Fruit fly (Drosophila melanogaster) whole organism, embryonic: Measurements from ENCODE around the gene me31B.
A peak's percentile ranks its signal among the peaks of the same experiment; 100 is the strongest.

Experiments used
- Bgb ChIP-seq: fragments of 200-800 bp; sonication (Bioruptor generic); IDR thresholded peaks from 2 replicates; pipeline ENCODE4 v1.3.6; 2022; ENCODE audit warnings: missing biosample characterization, missing genetic modification characterization; ENCODE audit not compliant: partially characterized antibody
- CG1024 ChIP-seq: fragments of 200-800 bp; sonication (Bioruptor generic); IDR thresholded peaks from 2 replicates; pipeline ENCODE4 v1.3.6; 2022; ENCODE audit warnings: missing biosample characterization, missing genetic modification characterization
- CG12071 ChIP-seq: fragments of 200-800 bp; sonication (Bioruptor generic); optimal IDR thresholded peaks from 3 replicates; lab custom pipeline; 2018; ENCODE audit warnings: missing biosample characterization, mild to moderate bottlenecking, missing genetic modification characterization
- CG12236 ChIP-seq: fragments of 200-800 bp; sonication (Bioruptor generic); optimal IDR thresholded peaks from 2 replicates; lab custom pipeline; 2016; ENCODE audit warnings: missing biosample characterization, missing genetic modification characterization
- CG13424 ChIP-seq: fragments of 200-800 bp; sonication (Bioruptor generic); optimal IDR thresholded peaks from 2 replicates; lab custom pipeline; 2019; ENCODE audit warnings: missing biosample characterization, mild to moderate bottlenecking, missing genetic modification characterization, moderate library complexity
- CG14710 ChIP-seq: fragments of 200-800 bp; sonication (Bioruptor generic); optimal IDR thresholded peaks from 3 replicates; lab custom pipeline; 2019; ENCODE audit warnings: missing biosample characterization, mild to moderate bottlenecking, missing genetic modification characterization, moderate library complexity
- CG14860 ChIP-seq: fragments of 200-800 bp; sonication (Bioruptor generic); IDR thresholded peaks from 3 replicates; pipeline ENCODE4 v1.3.6; 2022; ENCODE audit warnings: missing biosample characterization, missing genetic modification characterization; ENCODE audit not compliant: partially characterized antibody
- CG16813 ChIP-seq: fragments of 200-800 bp; sonication (Bioruptor generic); IDR thresholded peaks from 3 replicates; pipeline ENCODE4 v1.3.6; 2022; ENCODE audit warnings: missing biosample characterization, missing genetic modification characterization; ENCODE audit not compliant: partially characterized antibody
- CG17802 ChIP-seq: fragments of 200-800 bp; sonication (Bioruptor generic); optimal IDR thresholded peaks from 2 replicates; lab custom pipeline; 2018; ENCODE audit warnings: missing biosample characterization, mild to moderate bottlenecking, missing genetic modification characterization, moderate library complexity
- CG1832 ChIP-seq: fragments of 200-800 bp; sonication (Bioruptor generic); optimal IDR thresholded peaks from 2 replicates; lab custom pipeline; 2017; ENCODE audit warnings: missing biosample characterization, mild to moderate bottlenecking, missing genetic modification characterization, inconsistent platforms
- CG30020 ChIP-seq: fragments of 200-800 bp; optimal IDR thresholded peaks from 2 replicates; lab custom pipeline; 2019; ENCODE audit warnings: missing biosample characterization, mild to moderate bottlenecking, missing genetic modification characterization, moderate library complexity
- CG30403 ChIP-seq: fragments of 200-800 bp; sonication (Bioruptor generic); optimal IDR thresholded peaks from 3 replicates; lab custom pipeline; 2016; ENCODE audit warnings: missing biosample characterization, missing genetic modification characterization
- CG34224 ChIP-seq: fragments of 200-800 bp; sonication (Bioruptor generic); IDR thresholded peaks from 3 replicates; pipeline ENCODE4 v1.3.6; 2022; ENCODE audit warnings: missing biosample characterization, missing genetic modification characterization; ENCODE audit not compliant: partially characterized antibody
- CG8290 ChIP-seq, 3 experiments: fragments of 200-800 bp; sonication (Bioruptor generic); optimal IDR thresholded peaks; 2 replicates each; lab custom pipeline; 2016 to 2019; ENCODE audit warnings: missing biosample characterization in 3 of 3, missing genetic modification characterization in 3 of 3, mild to moderate bottlenecking in 2 of 3, moderate library complexity in 1 of 3
- CG8765 ChIP-seq: fragments of 200-800 bp; sonication (Bioruptor generic); IDR thresholded peaks from 2 replicates; pipeline ENCODE4 v1.3.6; 2022; ENCODE audit warnings: missing biosample characterization, missing genetic modification characterization
- Camta ChIP-seq: fragments of 200-800 bp; sonication (Bioruptor generic); optimal IDR thresholded peaks from 2 replicates; lab custom pipeline; 2016; ENCODE audit warnings: missing biosample characterization, missing genetic modification characterization
- Dll ChIP-seq: fragments of 200-800 bp; sonication (Bioruptor generic); IDR thresholded peaks from 4 replicates; pipeline ENCODE4 v1.3.6; 2022; ENCODE audit warnings: missing biosample characterization, missing genetic modification characterization; ENCODE audit not compliant: partially characterized antibody
- Dp ChIP-seq: fragments of 200-800 bp; sonication (Bioruptor generic); optimal IDR thresholded peaks from 2 replicates; lab custom pipeline; 2018; ENCODE audit warnings: missing biosample characterization, mild to moderate bottlenecking, missing genetic modification characterization, moderate library complexity
- Dref ChIP-seq: fragments of 200-800 bp; sonication (Bioruptor generic); IDR thresholded peaks from 2 replicates; pipeline ENCODE4 v1.3.6; 2022; ENCODE audit warnings: missing biosample characterization, missing genetic modification characterization
- Ets97D ChIP-seq: fragments of 200-800 bp; sonication (Bioruptor generic); optimal IDR thresholded peaks from 3 replicates; lab custom pipeline; 2016; ENCODE audit warnings: missing biosample characterization, missing genetic modification characterization
- HLH4C ChIP-seq: fragments of 200-800 bp; sonication (Bioruptor generic); IDR thresholded peaks from 3 replicates; pipeline ENCODE4 v1.3.6; 2022; ENCODE audit warnings: missing biosample characterization, missing genetic modification characterization; ENCODE audit not compliant: partially characterized antibody
- Hr39 ChIP-seq: fragments of >200 bp; optimal IDR thresholded peaks from 2 replicates; lab custom pipeline; 2017
- MBD-R2 ChIP-seq: fragments of 200-800 bp; sonication (Bioruptor generic); IDR thresholded peaks from 2 replicates; pipeline ENCODE4 v1.3.6; 2022; ENCODE audit warnings: missing biosample characterization, missing genetic modification characterization
- Med ChIP-seq: fragments of 200-800 bp; sonication (Bioruptor generic); peaks from one replicate; lab custom pipeline; 2016; ENCODE audit warnings: missing biosample characterization, missing genetic modification characterization, mild to moderate bottlenecking, inconsistent platforms, moderate library complexity
- Opbp ChIP-seq: fragments of 200-800 bp; sonication (Bioruptor generic); IDR thresholded peaks from 3 replicates; pipeline ENCODE4 v1.3.6; 2022; ENCODE audit warnings: missing biosample characterization, missing genetic modification characterization; ENCODE audit not compliant: partially characterized antibody
- Spps ChIP-seq: fragments of 200-800 bp; sonication (Bioruptor generic); optimal IDR thresholded peaks from 2 replicates; lab custom pipeline; 2018; ENCODE audit warnings: missing biosample characterization, mild to moderate bottlenecking, missing genetic modification characterization
- Sry-δ ChIP-seq: fragments of 200-800 bp; sonication (Bioruptor generic); optimal IDR thresholded peaks from 2 replicates; lab custom pipeline; 2016; ENCODE audit warnings: missing biosample characterization, missing genetic modification characterization
- Xbp1 ChIP-seq: fragments of 200-800 bp; sonication (Bioruptor generic); optimal IDR thresholded peaks from 3 replicates; lab custom pipeline; 2016; ENCODE audit warnings: missing biosample characterization, mild to moderate bottlenecking, missing genetic modification characterization
- bbx ChIP-seq: fragments of 200-800 bp; sonication (Bioruptor generic); IDR thresholded peaks from 2 replicates; pipeline ENCODE4 v1.3.6; 2022; ENCODE audit warnings: missing biosample characterization, missing genetic modification characterization; ENCODE audit not compliant: partially characterized antibody
- eyg ChIP-seq: fragments of 200-800 bp; sonication (Bioruptor generic); optimal IDR thresholded peaks from 3 replicates; lab custom pipeline; 2016; ENCODE audit warnings: missing biosample characterization, missing genetic modification characterization
- hbn ChIP-seq: fragments of 200-800 bp; sonication (Bioruptor generic); IDR thresholded peaks from 2 replicates; pipeline ENCODE4 v1.3.6; 2022; ENCODE audit warnings: missing biosample characterization, missing genetic modification characterization; ENCODE audit not compliant: partially characterized antibody
- hkb ChIP-seq, 2 experiments: fragments of 200-800 bp in 1 of 2; fragments of >200 bp in 1 of 2; sonication (Bioruptor generic) in 1 of 2; IDR thresholded peaks in 1 of 2; optimal IDR thresholded peaks in 1 of 2; 2 replicates each; pipeline versions ENCODE4 v1.3.6 to Lab custom; 2017 to 2022; ENCODE audit warnings: missing biosample characterization in 1 of 2, missing genetic modification characterization in 1 of 2
- inv ChIP-seq: fragments of 200-800 bp; sonication (Bioruptor generic); IDR thresholded peaks from 2 replicates; pipeline ENCODE4 v1.3.6; 2022; ENCODE audit warnings: missing biosample characterization, missing genetic modification characterization; ENCODE audit not compliant: partially characterized antibody
- lilli ChIP-seq: fragments of 200-800 bp; sonication (Bioruptor generic); optimal IDR thresholded peaks from 3 replicates; lab custom pipeline; 2016; ENCODE audit warnings: missing biosample characterization, missing genetic modification characterization
- luna ChIP-seq: fragments of 200-800 bp; sonication (Bioruptor generic); optimal IDR thresholded peaks from 2 replicates; lab custom pipeline; 2016; ENCODE audit warnings: missing biosample characterization, missing genetic modification characterization
- mam ChIP-seq: fragments of 200-800 bp; sonication (Bioruptor generic); optimal IDR thresholded peaks from 3 replicates; lab custom pipeline; 2016; ENCODE audit warnings: missing biosample characterization, missing genetic modification characterization
- nmo ChIP-seq: fragments of 200-800 bp; sonication (Bioruptor generic); optimal IDR thresholded peaks from 2 replicates; lab custom pipeline; 2018; ENCODE audit warnings: missing biosample characterization, mild to moderate bottlenecking, missing genetic modification characterization, moderate library complexity
- pnt ChIP-seq: fragments of 200-800 bp; sonication (Bioruptor generic); optimal IDR thresholded peaks from 3 replicates; lab custom pipeline; 2016; ENCODE audit warnings: missing biosample characterization, missing genetic modification characterization
- pzg ChIP-seq: fragments of 200-800 bp; sonication (Bioruptor generic); optimal IDR thresholded peaks from 3 replicates; lab custom pipeline; 2018; ENCODE audit warnings: missing biosample characterization, mild to moderate bottlenecking, missing genetic modification characterization, moderate library complexity
- salm ChIP-seq: fragments of 200-800 bp; sonication (Bioruptor generic); optimal IDR thresholded peaks from 2 replicates; lab custom pipeline; 2018; ENCODE audit warnings: missing biosample characterization, mild to moderate bottlenecking, missing genetic modification characterization
- slbo ChIP-seq: fragments of 200-800 bp; sonication (Bioruptor generic); IDR thresholded peaks from 2 replicates; pipeline ENCODE4 v1.3.6; 2022; ENCODE audit warnings: missing biosample characterization, missing genetic modification characterization
- sna ChIP-seq: fragments of 200-800 bp; sonication (Bioruptor generic); IDR thresholded peaks from 2 replicates; pipeline ENCODE4 v1.3.6; 2022; ENCODE audit warnings: missing biosample characterization, missing genetic modification characterization; ENCODE audit not compliant: partially characterized antibody
- ssp ChIP-seq: fragments of 200-800 bp; sonication (Bioruptor generic); IDR thresholded peaks from 2 replicates; pipeline ENCODE4 v1.3.6; 2022; ENCODE audit warnings: missing biosample characterization, missing genetic modification characterization
- trem ChIP-seq: fragments of 200-800 bp; optimal IDR thresholded peaks from 3 replicates; lab custom pipeline; 2019; ENCODE audit warnings: missing biosample characterization, mild to moderate bottlenecking, missing genetic modification characterization, moderate library complexity
- unc-4 ChIP-seq: fragments of 200-800 bp; sonication (Bioruptor generic); IDR thresholded peaks from 2 replicates; pipeline ENCODE4 v1.3.6; 2022; ENCODE audit warnings: missing biosample characterization, missing genetic modification characterization; ENCODE audit not compliant: partially characterized antibody
- zfh1 ChIP-seq: fragments of 200-800 bp; sonication (Bioruptor generic); IDR thresholded peaks from 3 replicates; pipeline ENCODE4 v1.3.6; 2022; ENCODE audit warnings: missing biosample characterization, missing genetic modification characterization

The me31B gene

dm6 chr2L:10277362-10277761, 38.2 kb downstream of the me31B start (continued):
- TF ChIP-seq Med (GFP tag; lab: Kevin White, UChicago) (peak; percentile 46), pzg (GFP tag; lab: Kevin White, UChicago) (peak; percentile 75), lilli (GFP tag; lab: Kevin White, UChicago) (no peak), Dp (GFP tag; lab: Kevin White, UChicago) (peak; percentile 27), CG13424 (tag; lab: Kevin White, UChicago) (peak; percentile 7), bbx (GFP tag; lab: Robert Waterston, UW) (peak; percentile 96), CG8765 (no peak), Bgb (GFP tag; lab: Robert Waterston, UW) (peak; percentile 96), Ets97D (GFP tag; lab: Kevin White, UChicago) (no peak), zfh1 (GFP tag; lab: Robert Waterston, UW) (0 out of 3 replicates have a peak, but pooled peaks have one; percentile 12), nmo (GFP tag; lab: Kevin White, UChicago) (peak; percentile 16), salm (tag; lab: Kevin White, UChicago) (no peak), sna (GFP tag; lab: Robert Waterston, UW) (peak; percentile 79), Xbp1 (GFP tag; lab: Kevin White, UChicago) (no peak), Hr39 (lab: Kevin White, UChicago) (no peak), Spps (tag; lab: Kevin White, UChicago) (no peak)

DNA sequence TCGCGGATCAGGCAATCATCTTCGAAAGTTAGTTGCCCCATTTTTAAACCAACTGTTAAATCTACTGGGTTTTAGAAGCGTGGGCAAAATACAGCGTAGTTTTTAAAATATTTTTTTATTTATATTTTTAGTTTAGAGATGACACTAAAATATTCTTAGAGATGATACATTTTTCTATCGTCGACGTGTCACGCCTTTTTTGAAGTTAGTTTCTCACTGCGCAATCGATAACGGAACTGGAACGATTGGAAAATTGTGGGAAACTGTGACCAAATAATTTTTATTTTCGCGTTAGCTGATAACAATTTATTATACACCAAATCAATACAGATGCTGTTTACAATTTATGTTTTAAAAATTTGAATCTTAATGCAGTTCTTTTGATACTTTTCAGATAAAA, 39.5 kb downstream of the me31B start, which contains the start of gene Utx:
TSS of gene Utx (minus strand) at position 154 of the 400 bp plus-strand sequence.
- TF ChIP-seq salm (tag; lab: Kevin White, UChicago) (no peak), hkb (optimal IDR thresholded peaks at IDR 0.05; lab: Kevin White, UChicago) (no peak), hkb (GFP tag; IDR thresholded peaks at IDR 0.05; lab: Robert Waterston, UW) (0 out of 2 replicates have a peak, but pooled peaks have one; percentile 18), CG17802 (tag; lab: Kevin White, UChicago) (peak; percentile 80), Bgb (GFP tag; lab: Robert Waterston, UW) (peak; percentile 88), eyg (GFP tag; lab: Kevin White, UChicago) (no peak), mam (GFP tag; lab: Kevin White, UChicago) (peak; percentile 4), CG30403 (GFP tag; lab: Kevin White, UChicago) (peak; percentile 1), Dp (GFP tag; lab: Kevin White, UChicago) (peak; percentile 45), CG1832 (no peak), Camta (no peak), unc-4 (GFP tag; lab: Robert Waterston, UW) (peak; percentile 75), luna (GFP tag; lab: Kevin White, UChicago) (no peak), CG16813 (GFP tag; lab: Robert Waterston, UW) (peak; percentile 89), Dref (peak; percentile 80), HLH4C (GFP tag; lab: Robert Waterston, UW) (peak; percentile 78), hbn (peak; percentile 72), Dll (peak; percentile 74), Sry-δ (GFP tag; lab: Kevin White, UChicago) (peak; percentile 92), trem (peak; percentile 49), CG14860 (GFP tag; lab: Robert Waterston, UW) (peak; percentile 75), CG12071 (GFP tag; lab: Kevin White, UChicago) (no peak), CG34224 (GFP tag; lab: Robert Waterston, UW) (peak; percentile 81), CG12236 (no peak), CG30020 (tag; lab: Kevin White, UChicago) (peak; percentile 96), Xbp1 (GFP tag; lab: Kevin White, UChicago) (peak; percentile 41), CG14710 (tag; lab: Kevin White, UChicago) (peak; percentile 56), Ets97D (GFP tag; lab: Kevin White, UChicago) (peak; percentile 50), slbo (GFP tag; lab: Robert Waterston, UW) (peak; percentile 57; the same call in 1 of the 2 replicates), inv (GFP tag; lab: Robert Waterston, UW) (peak; percentile 88), pnt (GFP tag; lab: Kevin White, UChicago) (no peak), MBD-R2 (GFP tag; lab: Robert Waterston, UW) (peak; percentile 33; the same call in 1 of the 2 replicates), CG8290 (GFP tag; optimal IDR thresholded peaks at IDR 0.05; lab: Kevin White, UChicago) (peak; percentile 5), CG8290 (tag; optimal IDR thresholded peaks at IDR 0.05; lab: Kevin White, UChicago) (no peak), Opbp (GFP tag; lab: Robert Waterston, UW) (peak; percentile 92), CG1024 (GFP tag; lab: Robert Waterston, UW) (peak; percentile 81), ssp (peak; percentile 94)
